Fruit fly (Drosophila melanogaster) whole organism, embryonic: ENCODE results near the gene CG6225.

Experiments
- Atf-2 ChIP-seq: fragments of 200-800 bp; sonication (Bioruptor generic); optimal IDR thresholded peaks from 2 replicates; lab custom pipeline; 2016; ENCODE audit warnings: missing biosample characterization, missing genetic modification characterization
- Atf3 ChIP-seq: fragments of 200-800 bp; sonication (Bioruptor generic); optimal IDR thresholded peaks from 3 replicates; lab custom pipeline; 2016; ENCODE audit warnings: missing biosample characterization, missing genetic modification characterization
- C15 ChIP-seq: fragments of 200-800 bp; sonication (Bioruptor generic); IDR thresholded peaks from 3 replicates; pipeline ENCODE4 v1.3.6; 2022; ENCODE audit warnings: missing biosample characterization, missing genetic modification characterization
- CG11247 ChIP-seq: fragments of 200-800 bp; sonication (Bioruptor generic); IDR thresholded peaks from 2 replicates; pipeline ENCODE4 v1.3.6; 2022; ENCODE audit warnings: missing biosample characterization, missing genetic modification characterization
- CG12236 ChIP-seq: fragments of 200-800 bp; sonication (Bioruptor generic); optimal IDR thresholded peaks from 2 replicates; lab custom pipeline; 2016; ENCODE audit warnings: missing biosample characterization, missing genetic modification characterization
- CG16815 ChIP-seq: fragments of 200-800 bp; sonication (Bioruptor generic); optimal IDR thresholded peaks from 3 replicates; lab custom pipeline; 2017; ENCODE audit warnings: missing biosample characterization, mild to moderate bottlenecking, missing genetic modification characterization
- CG2116 ChIP-seq: fragments of 200-800 bp; sonication (Bioruptor generic); optimal IDR thresholded peaks from 3 replicates; lab custom pipeline; 2018; ENCODE audit warnings: missing biosample characterization, mild to moderate bottlenecking, missing genetic modification characterization
- CG2120 ChIP-seq: fragments of 200-800 bp; sonication (Bioruptor generic); optimal IDR thresholded peaks from 3 replicates; lab custom pipeline; 2016; ENCODE audit warnings: missing biosample characterization, missing genetic modification characterization
- CG2712 ChIP-seq: fragments of 200-800 bp; optimal IDR thresholded peaks from 3 replicates; lab custom pipeline; 2019; ENCODE audit warnings: missing biosample characterization, mild to moderate bottlenecking, missing genetic modification characterization, moderate library complexity
- CG32772 ChIP-seq: fragments of 200-800 bp; sonication (Bioruptor generic); IDR thresholded peaks from 2 replicates; pipeline ENCODE4 v1.3.6; 2022; ENCODE audit warnings: missing biosample characterization, missing genetic modification characterization
- CG34376 ChIP-seq: fragments of 200-800 bp; sonication (Bioruptor generic); optimal IDR thresholded peaks from 2 replicates; lab custom pipeline; 2018; ENCODE audit warnings: missing biosample characterization, mild to moderate bottlenecking, missing genetic modification characterization
- CG7372 ChIP-seq: fragments of 200-800 bp; sonication (Bioruptor generic); IDR thresholded peaks from 2 replicates; pipeline ENCODE4 v1.3.6; 2022; ENCODE audit warnings: missing biosample characterization, missing genetic modification characterization
- CG9797 ChIP-seq: fragments of 200-800 bp; sonication (Bioruptor generic); optimal IDR thresholded peaks from 3 replicates; lab custom pipeline; 2018; ENCODE audit warnings: missing biosample characterization, mild to moderate bottlenecking, missing genetic modification characterization
- CG9932 ChIP-seq: fragments of 200-800 bp; sonication (Bioruptor generic); IDR thresholded peaks from 2 replicates; pipeline ENCODE4 v1.3.6; 2022; ENCODE audit warnings: missing biosample characterization, missing genetic modification characterization
- D19B ChIP-seq: fragments of 200-800 bp; sonication (Bioruptor generic); optimal IDR thresholded peaks from 2 replicates; lab custom pipeline; 2017; ENCODE audit warnings: missing biosample characterization, mild to moderate bottlenecking, missing genetic modification characterization
- Deaf1 ChIP-seq: fragments of 200-800 bp; optimal IDR thresholded peaks from 3 replicates; lab custom pipeline; 2019; ENCODE audit warnings: missing biosample characterization, mild to moderate bottlenecking, missing genetic modification characterization, moderate library complexity
- E2f1 ChIP-seq: fragments of 200-800 bp; sonication (Bioruptor generic); IDR thresholded peaks from 2 replicates; pipeline ENCODE4 v1.3.6; 2022; ENCODE audit warnings: missing biosample characterization, missing genetic modification characterization
- ERR ChIP-seq: fragments of 200-800 bp; sonication (Bioruptor generic); optimal IDR thresholded peaks from 2 replicates; lab custom pipeline; 2016; ENCODE audit warnings: missing biosample characterization, missing genetic modification characterization
- Elba2 ChIP-seq: fragments of 200-800 bp; sonication (Bioruptor generic); optimal IDR thresholded peaks from 3 replicates; lab custom pipeline; 2016; ENCODE audit warnings: missing biosample characterization, missing genetic modification characterization
- Ets97D ChIP-seq: fragments of 200-800 bp; sonication (Bioruptor generic); optimal IDR thresholded peaks from 3 replicates; lab custom pipeline; 2016; ENCODE audit warnings: missing biosample characterization, missing genetic modification characterization
- Fer3 ChIP-seq: fragments of 200-800 bp; sonication (Bioruptor generic); optimal IDR thresholded peaks from 2 replicates; lab custom pipeline; 2018; ENCODE audit warnings: missing biosample characterization, mild to moderate bottlenecking, missing genetic modification characterization, moderate library complexity
- MBD-R2 ChIP-seq: fragments of 200-800 bp; sonication (Bioruptor generic); IDR thresholded peaks from 2 replicates; pipeline ENCODE4 v1.3.6; 2022; ENCODE audit warnings: missing biosample characterization, missing genetic modification characterization
- MESR4 ChIP-seq: fragments of 200-800 bp; sonication (Bioruptor generic); optimal IDR thresholded peaks from 2 replicates; lab custom pipeline; 2018; ENCODE audit warnings: missing biosample characterization, mild to moderate bottlenecking, missing genetic modification characterization, moderate library complexity
- Med ChIP-seq: fragments of 200-800 bp; sonication (Bioruptor generic); peaks from one replicate; lab custom pipeline; 2016; ENCODE audit warnings: missing biosample characterization, missing genetic modification characterization, mild to moderate bottlenecking, inconsistent platforms, moderate library complexity
- Mrtf ChIP-seq: fragments of 200-800 bp; sonication (Bioruptor generic); IDR thresholded peaks from 3 replicates; pipeline ENCODE4 v1.3.6; 2022; ENCODE audit warnings: missing biosample characterization, missing genetic modification characterization
- PHDP ChIP-seq: fragments of 200-800 bp; sonication (Bioruptor generic); optimal IDR thresholded peaks from 3 replicates; lab custom pipeline; 2018; ENCODE audit warnings: missing biosample characterization, mild to moderate bottlenecking, missing genetic modification characterization, moderate library complexity
- Tbp ChIP-seq: fragments of >200 bp; optimal IDR thresholded peaks from 2 replicates; lab custom pipeline; 2018; ENCODE audit warnings: missing biosample characterization, missing genetic modification characterization
- az2 ChIP-seq: fragments of 200-800 bp; sonication (Bioruptor generic); optimal IDR thresholded peaks from 3 replicates; lab custom pipeline; 2016; ENCODE audit warnings: missing biosample characterization, missing genetic modification characterization
- bbx ChIP-seq: fragments of 200-800 bp; sonication (Bioruptor generic); IDR thresholded peaks from 2 replicates; pipeline ENCODE4 v1.3.6; 2022; ENCODE audit warnings: missing biosample characterization, missing genetic modification characterization; ENCODE audit not compliant: partially characterized antibody
- bcd ChIP-seq: fragments of 200-800 bp; sonication (Bioruptor generic); optimal IDR thresholded peaks from 2 replicates; lab custom pipeline; 2017; ENCODE audit warnings: missing biosample characterization, mild to moderate bottlenecking, missing genetic modification characterization
- br ChIP-seq: fragments of >200 bp; optimal IDR thresholded peaks from 2 replicates; lab custom pipeline; 2017
- chn ChIP-seq: fragments of 200-800 bp; sonication (Bioruptor generic); optimal IDR thresholded peaks from 2 replicates; lab custom pipeline; 2016; ENCODE audit warnings: missing biosample characterization, missing genetic modification characterization
- ci ChIP-seq: fragments of 200-800 bp; sonication (Bioruptor generic); IDR thresholded peaks from 3 replicates; pipeline ENCODE4 v1.3.6; 2022; ENCODE audit warnings: missing biosample characterization, missing genetic modification characterization
- crol ChIP-seq: fragments of 200-800 bp; sonication (Bioruptor generic); IDR thresholded peaks from 2 replicates; pipeline ENCODE4 v1.3.6; 2022; ENCODE audit warnings: missing biosample characterization, missing genetic modification characterization
- crp ChIP-seq, 2 experiments: fragments of 200-800 bp; sonication (Bioruptor generic); optimal IDR thresholded peaks; 2 replicates in 1 of 2; 3 replicates in 1 of 2; lab custom pipeline; 2017; ENCODE audit warnings: missing biosample characterization in 2 of 2, missing genetic modification characterization in 2 of 2, mild to moderate bottlenecking in 1 of 2, moderate library complexity in 1 of 2
- dpn ChIP-seq, 2 experiments: fragments of 200-800 bp; sonication (Bioruptor generic); optimal IDR thresholded peaks; 3 replicates each; lab custom pipeline; 2016; ENCODE audit warnings: missing biosample characterization in 2 of 2, missing genetic modification characterization in 2 of 2
- ems ChIP-seq: fragments of 200-800 bp; sonication (Bioruptor generic); optimal IDR thresholded peaks from 3 replicates; lab custom pipeline; 2016; ENCODE audit warnings: missing biosample characterization, missing genetic modification characterization
- hkb ChIP-seq, 2 experiments: fragments of 200-800 bp in 1 of 2; fragments of >200 bp in 1 of 2; sonication (Bioruptor generic) in 1 of 2; IDR thresholded peaks in 1 of 2; optimal IDR thresholded peaks in 1 of 2; 2 replicates each; pipeline versions ENCODE4 v1.3.6 to Lab custom; 2017 to 2022; ENCODE audit warnings: missing biosample characterization in 1 of 2, missing genetic modification characterization in 1 of 2
- mld ChIP-seq: fragments of 200-800 bp; sonication (Bioruptor generic); IDR thresholded peaks from 3 replicates; pipeline ENCODE4 v1.3.6; 2022; ENCODE audit warnings: missing biosample characterization, missing genetic modification characterization; ENCODE audit not compliant: partially characterized antibody
- nau ChIP-seq: fragments of 200-800 bp; sonication (Bioruptor generic); optimal IDR thresholded peaks from 3 replicates; lab custom pipeline; 2017; ENCODE audit warnings: missing biosample characterization, mild to moderate bottlenecking, missing genetic modification characterization, missing genetic modification reagents
- nerfin-2 ChIP-seq: fragments of 200-800 bp; sonication (Bioruptor generic); IDR thresholded peaks from 2 replicates; pipeline ENCODE4 v1.3.6; 2022; ENCODE audit warnings: missing biosample characterization, missing genetic modification characterization; ENCODE audit not compliant: partially characterized antibody
- odd ChIP-seq: fragments of 200-800 bp; sonication (Bioruptor generic); optimal IDR thresholded peaks from 2 replicates; lab custom pipeline; 2017; ENCODE audit warnings: missing biosample characterization, mild to moderate bottlenecking, missing genetic modification characterization
- pzg ChIP-seq: fragments of 200-800 bp; sonication (Bioruptor generic); optimal IDR thresholded peaks from 3 replicates; lab custom pipeline; 2018; ENCODE audit warnings: missing biosample characterization, mild to moderate bottlenecking, missing genetic modification characterization, moderate library complexity
- ranshi ChIP-seq: fragments of 200-800 bp; sonication (Bioruptor generic); IDR thresholded peaks from 2 replicates; pipeline ENCODE4 v1.3.6; 2022; ENCODE audit warnings: missing biosample characterization, missing genetic modification characterization
- run ChIP-seq: fragments of 200-800 bp; sonication (Bioruptor generic); optimal IDR thresholded peaks from 3 replicates; lab custom pipeline; 2018; ENCODE audit warnings: missing biosample characterization, mild to moderate bottlenecking, missing genetic modification characterization
- sens ChIP-seq: fragments of 200-800 bp; sonication (Bioruptor generic); peaks from one replicate; lab custom pipeline; 2016; ENCODE audit warnings: missing biosample characterization, missing genetic modification characterization
- tin ChIP-seq: fragments of 200-800 bp; sonication (Bioruptor generic); optimal IDR thresholded peaks from 3 replicates; lab custom pipeline; 2016; ENCODE audit warnings: missing biosample characterization, missing genetic modification characterization
- tx ChIP-seq: fragments of 200-800 bp; sonication (Bioruptor generic); optimal IDR thresholded peaks from 2 replicates; lab custom pipeline; 2016; ENCODE audit warnings: missing biosample characterization, missing genetic modification characterization
- unpg ChIP-seq: fragments of 200-800 bp; sonication (Bioruptor generic); optimal IDR thresholded peaks from 3 replicates; lab custom pipeline; 2018; ENCODE audit warnings: missing biosample characterization, mild to moderate bottlenecking, missing genetic modification characterization, moderate library complexity
- zen ChIP-seq: fragments of 200-800 bp; sonication (Bioruptor generic); optimal IDR thresholded peaks from 3 replicates; lab custom pipeline; 2018; ENCODE audit warnings: missing biosample characterization, mild to moderate bottlenecking, missing genetic modification characterization, moderate library complexity

The CG6225 gene

dm6 chr3R:12674041-12674623, 19.8 kb downstream of the CG6225 start, which contains the start of gene Gnmt (continued):
- TF ChIP-seq ci (GFP tag; lab: Robert Waterston, UW) (0 out of 3 replicates have a peak, but pooled peaks have one; percentile 16), CG2116 (GFP tag; lab: Kevin White, UChicago) (no peak), CG12236 (GFP tag; lab: Kevin White, UChicago) (no peak), CG32772 (GFP tag; lab: Robert Waterston, UW) (no peak), ems (no peak), run (no peak), D19B (GFP tag; lab: Kevin White, UChicago) (no peak), unpg (GFP tag; lab: Kevin White, UChicago) (no peak), mld (no peak)
- TF ChIP-seq, all 482 proteins: peak for 32

DNA sequence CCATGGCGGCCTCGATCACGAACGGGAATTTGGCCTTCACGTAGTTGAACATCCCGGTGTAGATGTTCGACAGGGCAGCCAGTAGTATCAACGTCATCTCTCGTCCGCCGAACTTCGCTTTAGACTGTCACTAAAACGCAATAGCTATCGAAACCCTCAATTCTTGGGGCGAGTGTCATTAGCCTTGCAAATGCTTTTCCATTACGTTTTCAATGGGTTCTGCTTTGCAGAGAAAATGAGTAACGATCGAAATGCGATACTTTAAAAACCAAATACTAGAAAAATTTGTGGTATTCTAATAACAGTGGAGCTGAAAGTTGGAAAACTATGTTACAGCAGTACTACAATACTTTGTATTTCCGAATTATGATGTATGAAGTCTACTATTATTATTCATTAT, 21.8 kb downstream of the CG6225 start, which contains the start of gene CG43630:
TSS of gene CG43630 (minus strand) at position 101 of the 400 bp plus-strand sequence.
- TF ChIP-seq E2f1 (no peak), ERR (no peak), PHDP (no peak), bbx (GFP tag; lab: Robert Waterston, UW) (no peak), bcd (GFP tag; lab: Kevin White, UChicago) (no peak), CG7372 (no peak), nerfin-2 (GFP tag; lab: Robert Waterston, UW) (no peak), C15 (GFP tag; lab: Robert Waterston, UW) (no peak), Atf3 (GFP tag; lab: Kevin White, UChicago) (no peak), crp (GFP tag; optimal IDR thresholded peaks at IDR 0.05; lab: Kevin White, UChicago) (no peak), tx (no peak), Elba2 (GFP tag; lab: Kevin White, UChicago) (no peak), ranshi (GFP tag; lab: Robert Waterston, UW) (no peak), CG16815 (GFP tag; lab: Kevin White, UChicago) (no peak), zen (no peak), Tbp (GFP tag; lab: Kevin White, UChicago) (no peak), MBD-R2 (GFP tag; lab: Robert Waterston, UW) (no peak), CG2120 (GFP tag; lab: Kevin White, UChicago) (no peak), odd (GFP tag; lab: Kevin White, UChicago) (no peak)

DNA sequence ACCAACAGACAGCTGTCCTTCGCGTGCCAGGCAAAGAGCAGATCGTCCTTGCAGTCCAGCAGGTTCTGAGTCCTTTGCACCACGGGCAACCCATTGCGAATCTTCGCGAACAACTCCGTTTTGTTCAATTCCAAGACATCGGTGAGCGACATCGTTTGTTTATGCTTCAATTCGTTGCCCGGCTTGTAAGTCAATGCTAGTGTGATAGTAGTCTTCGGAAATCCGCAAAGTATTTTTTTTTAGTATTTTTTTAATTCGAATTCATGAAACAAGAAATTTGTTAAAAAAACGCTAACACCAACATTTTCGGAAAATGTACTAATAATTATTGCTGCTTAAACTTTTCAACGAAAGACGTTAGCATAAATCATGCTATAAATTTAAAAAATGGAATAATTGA, 24.5 kb downstream of the CG6225 start, which contains the start of gene mbo:
TSS of gene mbo (minus strand) at position 203 of the 400 bp plus-strand sequence.
- TF ChIP-seq dpn (GFP tag; optimal IDR thresholded peaks at IDR 0.05; lab: Kevin White, UChicago) (no peak), CG34376 (no peak), crol (GFP tag; lab: Robert Waterston, UW) (no peak), Atf-2 (GFP tag; lab: Kevin White, UChicago) (no peak), CG11247 (GFP tag; lab: Robert Waterston, UW) (no peak), Fer3 (tag; lab: Kevin White, UChicago) (no peak), CG32772 (GFP tag; lab: Robert Waterston, UW) (no peak), Ets97D (GFP tag; lab: Kevin White, UChicago) (no peak), chn (GFP tag; lab: Kevin White, UChicago) (no peak), tin (GFP tag; lab: Kevin White, UChicago) (no peak), CG2712 (tag; lab: Kevin White, UChicago) (no peak), unpg (GFP tag; lab: Kevin White, UChicago) (no peak), MESR4 (GFP tag; lab: Kevin White, UChicago) (peak; percentile 38), Deaf1 (tag; lab: Kevin White, UChicago) (no peak), pzg (peak; percentile 25), Med (peak; percentile 3), CG9932 (GFP tag; lab: Robert Waterston, UW) (no peak), CG9797 (GFP tag; lab: Kevin White, UChicago) (peak; percentile 55), nau (GFP tag; lab: Kevin White, UChicago) (no peak), Mrtf (GFP tag; lab: Robert Waterston, UW) (no peak), br (lab: Kevin White, UChicago) (no peak), az2 (GFP tag; lab: Kevin White, UChicago) (no peak), sens (no peak), hkb (optimal IDR thresholded peaks at IDR 0.05; lab: Kevin White, UChicago) (no peak), hkb (GFP tag; IDR thresholded peaks at IDR 0.05; lab: Robert Waterston, UW) (no peak)
